Fruit fly (Drosophila melanogaster): ENCODE results near the gene CG4098.

CG4098 gene

DNA sequence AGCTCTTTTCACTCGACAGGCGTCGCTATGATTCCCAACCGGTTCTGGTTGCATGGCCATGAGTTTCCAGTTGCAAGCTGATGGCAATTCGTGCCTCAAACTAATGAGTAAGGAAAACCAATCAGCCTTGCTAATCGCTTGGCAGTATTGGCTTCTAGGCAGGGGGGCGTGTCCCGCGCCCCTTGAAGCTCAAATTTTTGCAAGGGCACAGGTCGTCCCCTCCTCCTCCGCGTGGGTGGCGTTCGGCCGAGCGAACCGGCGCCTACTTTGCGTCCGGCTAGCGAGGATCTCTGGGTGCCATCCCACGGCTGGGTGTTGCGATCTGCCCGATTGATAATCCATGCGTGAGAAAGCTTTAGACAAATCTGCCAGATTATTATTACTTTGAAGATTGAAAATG lies 44.5 kb upstream of the CG4098 start (continued):
- TF ChIP-seq slbo (GFP tag; IDR thresholded peaks at IDR 0.05) (peak; percentile 26; the same call in 1 of the 2 replicates), tll (GFP tag; optimal IDR thresholded peaks at IDR 0.05) (no peak), Dfd (GFP tag; optimal IDR thresholded peaks at IDR 0.05) (no peak)

DNA sequence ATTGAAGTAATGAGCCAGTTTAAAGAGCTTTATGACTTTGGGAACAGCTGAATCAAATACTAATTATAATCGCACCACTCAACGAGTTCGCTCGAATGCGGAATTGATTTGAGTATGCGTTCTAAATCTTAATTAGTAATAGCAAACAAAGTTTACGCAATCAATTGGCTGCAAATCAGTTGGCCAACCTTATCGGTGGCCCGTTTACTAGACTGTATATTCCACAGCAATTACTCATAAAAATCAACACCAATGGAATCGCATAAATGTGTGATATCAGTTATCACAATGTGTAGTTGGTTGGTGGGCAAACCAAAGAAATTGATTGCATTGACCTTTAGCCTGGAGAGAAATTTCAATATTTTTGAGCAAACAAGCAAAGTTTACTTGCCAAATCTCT lies 43.4 kb upstream of the CG4098 start:
- TF ChIP-seq Jarid2 (GFP tag; optimal IDR thresholded peaks at IDR 0.05) (no peak), gce (GFP tag; IDR thresholded peaks at IDR 0.05) (no peak), sens (GFP tag) (no peak), B-H2 (GFP tag; optimal IDR thresholded peaks at IDR 0.05) (no peak), chinmo (GFP tag; IDR thresholded peaks at IDR 0.05; ENCODE audit: partially characterized antibody) (0 out of 4 replicates have a peak, but pooled peaks have one; percentile 77), nerfin-1 (tag; optimal IDR thresholded peaks at IDR 0.05) (no peak), CG4282 (GFP tag; optimal IDR thresholded peaks at IDR 0.05) (no peak), fru (optimal IDR thresholded peaks at IDR 0.05) (no peak), CG18599 (GFP tag; optimal IDR thresholded peaks at IDR 0.05) (no peak), CG8765 (GFP tag; IDR thresholded peaks at IDR 0.05) (no peak), gfzf (GFP tag; optimal IDR thresholded peaks at IDR 0.05) (no peak), HLHmδ (GFP tag; optimal IDR thresholded peaks at IDR 0.05) (no peak), Aef1 (GFP tag; IDR thresholded peaks at IDR 0.05) (no peak), CG17328 (GFP tag; IDR thresholded peaks at IDR 0.05) (no peak), CG3281 (GFP tag; optimal IDR thresholded peaks at IDR 0.05) (peak; percentile 17), Atf6 (GFP tag; IDR thresholded peaks at IDR 0.05) (no peak), CG3847 (GFP tag; IDR thresholded peaks at IDR 0.05) (no peak), inv (GFP tag; IDR thresholded peaks at IDR 0.05; ENCODE audit: partially characterized antibody) (no peak), Six4 (GFP tag; optimal IDR thresholded peaks at IDR 0.05) (no peak), CG10147 (GFP tag; optimal IDR thresholded peaks at IDR 0.05) (no peak), CG14667 (GFP tag; IDR thresholded peaks at IDR 0.05) (no peak), Xrp1 (GFP tag; IDR thresholded peaks at IDR 0.05) (no peak), CG6254 (GFP tag; optimal IDR thresholded peaks at IDR 0.05) (no peak), Dp (GFP tag; optimal IDR thresholded peaks at IDR 0.05) (no peak), CG8281 (tag; optimal IDR thresholded peaks at IDR 0.05) (peak; percentile 15), CG10321 (GFP tag; IDR thresholded peaks at IDR 0.05) (no peak), sug (tag; optimal IDR thresholded peaks at IDR 0.05) (peak; percentile 87), caup (GFP tag; optimal IDR thresholded peaks at IDR 0.05; ENCODE audit: severe bottlenecking) (no peak), CG17361 (GFP tag; IDR thresholded peaks at IDR 0.05) (no peak), h (optimal IDR thresholded peaks at IDR 0.05) (no peak), E2f1 (GFP tag; IDR thresholded peaks at IDR 0.05) (no peak), CG3407 (GFP tag; optimal IDR thresholded peaks at IDR 0.05) (no peak), CG13894 (tag; optimal IDR thresholded peaks at IDR 0.05) (no peak), Spps (tag; optimal IDR thresholded peaks at IDR 0.05) (no peak), prd (optimal IDR thresholded peaks at IDR 0.05) (no peak), prd (GFP tag; IDR thresholded peaks at IDR 0.05) (no peak), CG10959 (GFP tag; IDR thresholded peaks at IDR 0.05) (no peak), CG13424 (tag; optimal IDR thresholded peaks at IDR 0.05) (no peak), CG8359 (GFP tag; optimal IDR thresholded peaks at IDR 0.05; ENCODE audit: borderline replicate concordance) (no peak), CG3065 (GFP tag; optimal IDR thresholded peaks at IDR 0.05) (no peak), ERR (GFP tag; optimal IDR thresholded peaks at IDR 0.05) (no peak), Dref (GFP tag; IDR thresholded peaks at IDR 0.05) (no peak), CG6175 (GFP tag; IDR thresholded peaks at IDR 0.05) (no peak), Stat92E (GFP tag; optimal IDR thresholded peaks at IDR 0.05) (no peak), gt (GFP tag; IDR thresholded peaks at IDR 0.05) (no peak), dm (GFP tag; optimal IDR thresholded peaks at IDR 0.05) (no peak), CG42726 (GFP tag; IDR thresholded peaks at IDR 0.05; ENCODE audit: partially characterized antibody) (no peak), CG31441 (GFP tag; IDR thresholded peaks at IDR 0.05) (no peak)
